Worm (Caenorhabditis elegans) whole organism, L1 larva: ENCODE results near the gene wht-6.

ENCODE experiments used
- C04F5.9 ChIP-seq: sonication (generic microtip); optimal IDR thresholded peaks from 2 replicates; lab custom pipeline; 2016; ENCODE audit warnings: missing genetic modification characterization, missing compliant biosample characterization
- C16A3.4 ChIP-seq: fragments of 150-350 bp; optimal IDR thresholded peaks from 2 replicates; lab custom pipeline; 2014; ENCODE audit warnings: missing biosample characterization, missing genetic modification characterization
- C34B4.2 ChIP-seq: sonication (generic microtip); optimal IDR thresholded peaks from 2 replicates; lab custom pipeline; 2017; ENCODE audit warnings: mild to moderate bottlenecking, missing genetic modification characterization, missing compliant biosample characterization
- F16B12.6 ChIP-seq: fragments of 150-350 bp; optimal IDR thresholded peaks from 2 replicates; lab custom pipeline; 2014; ENCODE audit warnings: missing biosample characterization, missing genetic modification characterization
- Y116A8C.19 ChIP-seq: sonication (generic microtip); optimal IDR thresholded peaks from 2 replicates; lab custom pipeline; 2016; ENCODE audit warnings: missing compliant biosample characterization, missing genetic modification characterization, borderline replicate concordance
- ceh-63 ChIP-seq: fragments of 200-800 bp; sonication (Bioruptor generic); optimal IDR thresholded peaks from 2 replicates; lab custom pipeline; 2018; ENCODE audit warnings: mild to moderate bottlenecking, missing genetic modification characterization, missing compliant biosample characterization
- ceh-82 ChIP-seq, 3 experiments: fragments of 150-350 bp in 1 of 3; sonication (generic microtip) in 2 of 3; optimal IDR thresholded peaks; 2 replicates each; lab custom pipeline; 2014 to 2017; ENCODE audit warnings: missing biosample characterization in 3 of 3, missing genetic modification characterization in 3 of 3
- ceh-88 ChIP-seq: fragments of 200-800 bp; sonication (Bioruptor generic); IDR thresholded peaks from 2 replicates; pipeline ENCODE4 v1.3.6; 2022; ENCODE audit warnings: missing genetic modification characterization, missing compliant biosample characterization
- dpl-1 ChIP-seq, 3 experiments: fragments of 150-350 bp in 2 of 3; sonication (generic microtip) in 1 of 3; optimal IDR thresholded peaks; 2 replicates each; lab custom pipeline; 2014 to 2017; ENCODE audit warnings: missing biosample characterization in 3 of 3, missing genetic modification characterization in 3 of 3, missing genetic modification reagents in 3 of 3
- dsc-1 ChIP-seq: sonication (generic microtip); optimal IDR thresholded peaks from 2 replicates; lab custom pipeline; 2016; ENCODE audit warnings: mild to moderate bottlenecking, missing genetic modification characterization, missing compliant biosample characterization
- efl-1 ChIP-seq, 4 experiments: fragments of 150-350 bp; optimal IDR thresholded peaks in 3 of 4; peaks in 1 of 4; 1 replicate in 1 of 4; 2 replicates in 3 of 4; lab custom pipeline; 2014; ENCODE audit warnings: missing biosample characterization in 2 of 4, missing genetic modification characterization in 2 of 4, missing genetic modification reagents in 2 of 4
- efl-3 ChIP-seq: fragments of 200-800 bp; sonication (Bioruptor generic); optimal IDR thresholded peaks from 2 replicates; lab custom pipeline; 2018; ENCODE audit warnings: mild to moderate bottlenecking, missing genetic modification characterization, missing compliant biosample characterization
- egl-13 ChIP-seq: sonication (generic microtip); optimal IDR thresholded peaks from 2 replicates; lab custom pipeline; 2016; ENCODE audit warnings: missing genotype, missing genetic modification reagents, missing genetic modification characterization, missing compliant biosample characterization
- fkh-10 ChIP-seq: sonication (generic microtip); optimal IDR thresholded peaks from 2 replicates; lab custom pipeline; 2017; ENCODE audit warnings: missing biosample characterization, missing genetic modification reagents, missing genetic modification characterization
- fkh-8 ChIP-seq: sonication (generic microtip); optimal IDR thresholded peaks from 2 replicates; lab custom pipeline; 2016; ENCODE audit warnings: mild to moderate bottlenecking, missing genetic modification characterization, missing compliant biosample characterization
- fos-1 ChIP-seq: fragments of 150-350 bp; optimal IDR thresholded peaks from 2 replicates; lab custom pipeline; 2014; ENCODE audit warnings: missing biosample characterization, missing genetic modification characterization
- grh-1 ChIP-seq: fragments of 200-800 bp; sonication (Bioruptor generic); IDR thresholded peaks from 2 replicates; pipeline ENCODE4 v1.3.6; 2022; ENCODE audit warnings: missing genetic modification reagents, missing genetic modification characterization, missing compliant biosample characterization
- hlh-17 ChIP-seq: fragments of 200-800 bp; sonication (Bioruptor generic); optimal IDR thresholded peaks from 2 replicates; lab custom pipeline; 2018; ENCODE audit warnings: missing genetic modification characterization, mild to moderate bottlenecking, missing compliant biosample characterization, moderate library complexity, borderline replicate concordance
- hlh-4 ChIP-seq: sonication (generic microtip); optimal IDR thresholded peaks from 2 replicates; lab custom pipeline; 2016; ENCODE audit warnings: mild to moderate bottlenecking, missing genetic modification characterization, missing compliant biosample characterization
- isw-1 ChIP-seq: fragments of 200-800 bp; sonication (Bioruptor generic); IDR thresholded peaks from 2 replicates; pipeline ENCODE4 v1.3.6; 2022; ENCODE audit warnings: missing genetic modification characterization, missing compliant biosample characterization
- lin-14 ChIP-seq: fragments of 200-800 bp; sonication (Bioruptor generic); optimal IDR thresholded peaks from 2 replicates; lab custom pipeline; 2018; ENCODE audit warnings: mild to moderate bottlenecking, missing genetic modification characterization, moderate library complexity, missing compliant biosample characterization
- lin-15B ChIP-seq: fragments of 150-350 bp; sonication (generic microtip); optimal IDR thresholded peaks from 3 replicates; lab custom pipeline; 2014; ENCODE audit warnings: missing biosample characterization, missing genetic modification characterization
- lir-3 ChIP-seq: sonication (generic microtip); optimal IDR thresholded peaks from 2 replicates; lab custom pipeline; 2016; ENCODE audit warnings: mild to moderate bottlenecking, missing genetic modification characterization, moderate library complexity, missing compliant biosample characterization; ENCODE audit not compliant: poor library complexity
- mab-9 ChIP-seq: fragments of 200-800 bp; sonication (Bioruptor generic); IDR thresholded peaks from 2 replicates; pipeline ENCODE4 v1.3.6; 2022; ENCODE audit warnings: missing genetic modification reagents, missing genetic modification characterization, missing compliant biosample characterization
- mdl-1 ChIP-seq, 2 experiments: fragments of 150-350 bp; optimal IDR thresholded peaks; 2 replicates each; lab custom pipeline; 2014 to 2017; ENCODE audit warnings: missing biosample characterization in 2 of 2, missing genetic modification characterization in 2 of 2, inconsistent platforms in 1 of 2
- mef-2 ChIP-seq: fragments of 150-350 bp; optimal IDR thresholded peaks from 2 replicates; lab custom pipeline; 2014; ENCODE audit warnings: missing biosample characterization, missing genetic modification characterization
- mep-1 ChIP-seq: fragments of 150-350 bp; optimal IDR thresholded peaks from 2 replicates; lab custom pipeline; 2014; ENCODE audit warnings: missing biosample characterization, missing genetic modification characterization
- nhr-11 ChIP-seq: fragments of 150-350 bp; optimal IDR thresholded peaks from 2 replicates; lab custom pipeline; 2014; ENCODE audit warnings: missing biosample characterization, missing genetic modification characterization
- nhr-19 ChIP-seq: fragments of 200-800 bp; sonication (Bioruptor generic); conservative IDR thresholded peaks from 2 replicates; pipeline ENCODE4 v1.3.6; 2022; ENCODE audit warnings: missing genetic modification characterization, missing compliant biosample characterization
- nhr-237 ChIP-seq: fragments of 150-350 bp; optimal IDR thresholded peaks from 2 replicates; lab custom pipeline; 2014; ENCODE audit warnings: missing biosample characterization, missing genetic modification characterization
- nhr-28 ChIP-seq: fragments of 150-350 bp; optimal IDR thresholded peaks from 2 replicates; lab custom pipeline; 2014; ENCODE audit warnings: missing biosample characterization, missing genetic modification characterization
- nhr-47 ChIP-seq: sonication (generic microtip); optimal IDR thresholded peaks from 2 replicates; lab custom pipeline; 2016; ENCODE audit warnings: mild to moderate bottlenecking, missing genetic modification characterization, moderate library complexity, missing compliant biosample characterization
- nhr-76 ChIP-seq: sonication (generic microtip); optimal IDR thresholded peaks from 2 replicates; lab custom pipeline; 2017; ENCODE audit warnings: missing biosample characterization, missing genetic modification characterization
- nhr-77 ChIP-seq: fragments of 150-350 bp; optimal IDR thresholded peaks from 2 replicates; lab custom pipeline; 2014; ENCODE audit warnings: missing biosample characterization, missing genetic modification characterization
- nhr-84 ChIP-seq: sonication (generic microtip); optimal IDR thresholded peaks from 2 replicates; lab custom pipeline; 2017; ENCODE audit warnings: missing biosample characterization, missing genetic modification characterization
- nhr-85 ChIP-seq: sonication (generic microtip); peaks from one replicate; lab custom pipeline; 2016; ENCODE audit warnings: missing genetic modification characterization, inconsistent platforms, missing compliant biosample characterization
- nhr-90 ChIP-seq: sonication (generic microtip); optimal IDR thresholded peaks from 2 replicates; lab custom pipeline; 2016; ENCODE audit warnings: mild to moderate bottlenecking, missing genetic modification characterization, missing compliant biosample characterization; ENCODE audit not compliant: poor library complexity
- pqm-1 ChIP-seq: sonication (generic microtip); optimal IDR thresholded peaks from 3 replicates; lab custom pipeline; 2017; ENCODE audit warnings: missing biosample characterization, missing genetic modification characterization
- rnt-1 ChIP-seq: sonication (generic microtip); optimal IDR thresholded peaks from 2 replicates; lab custom pipeline; 2016; ENCODE audit warnings: mild to moderate bottlenecking, missing genetic modification characterization, moderate library complexity, missing compliant biosample characterization
- skn-1 ChIP-seq: fragments of 150-350 bp; optimal IDR thresholded peaks from 2 replicates; lab custom pipeline; 2014; ENCODE audit warnings: missing biosample characterization, missing genetic modification characterization
- snpc-4 ChIP-seq: fragments of 150-350 bp; optimal IDR thresholded peaks from 2 replicates; lab custom pipeline; 2014; ENCODE audit warnings: missing biosample characterization, missing genetic modification characterization
- sptf-1 ChIP-seq: fragments of 150-350 bp; optimal IDR thresholded peaks from 2 replicates; lab custom pipeline; 2014; ENCODE audit warnings: missing biosample characterization, missing genetic modification characterization
- sup-37 ChIP-seq: fragments of 200-800 bp; sonication (Bioruptor generic); optimal IDR thresholded peaks from 2 replicates; lab custom pipeline; 2018; ENCODE audit warnings: mild to moderate bottlenecking, missing genetic modification characterization, missing compliant biosample characterization
- tbx-2 ChIP-seq: sonication (generic microtip); optimal IDR thresholded peaks from 2 replicates; lab custom pipeline; 2016; ENCODE audit warnings: missing genetic modification characterization, missing compliant biosample characterization
- tlp-1 ChIP-seq: fragments of 150-350 bp; optimal IDR thresholded peaks from 2 replicates; lab custom pipeline; 2014; ENCODE audit warnings: missing biosample characterization, missing genetic modification characterization
- unc-130 ChIP-seq: fragments of 150-350 bp; optimal IDR thresholded peaks from 2 replicates; lab custom pipeline; 2017; ENCODE audit warnings: missing biosample characterization, missing genetic modification characterization, inconsistent platforms
- unc-30 ChIP-seq: sonication (generic microtip); optimal IDR thresholded peaks from 2 replicates; lab custom pipeline; 2017; ENCODE audit warnings: missing biosample characterization, missing genetic modification characterization
- unc-62 ChIP-seq: fragments of 150-350 bp; optimal IDR thresholded peaks from 2 replicates; lab custom pipeline; 2014; ENCODE audit warnings: missing biosample characterization, missing genetic modification reagents, missing genetic modification characterization
- unc-86 ChIP-seq: sonication (generic microtip); optimal IDR thresholded peaks from 2 replicates; lab custom pipeline; 2016; ENCODE audit warnings: missing genetic modification characterization, missing compliant biosample characterization
- unc-98 ChIP-seq: fragments of 200-800 bp; sonication (Bioruptor generic); IDR thresholded peaks from 2 replicates; pipeline ENCODE4 v1.3.6; 2022; ENCODE audit warnings: missing genetic modification characterization, missing compliant biosample characterization
- vab-15 ChIP-seq: sonication (generic microtip); optimal IDR thresholded peaks from 2 replicates; lab custom pipeline; 2017; ENCODE audit warnings: missing genotype, mild to moderate bottlenecking, missing genetic modification characterization, missing compliant biosample characterization
- zag-1 ChIP-seq: fragments of 150-350 bp; optimal IDR thresholded peaks from 2 replicates; lab custom pipeline; 2014; ENCODE audit warnings: missing biosample characterization, missing genetic modification characterization
- zip-4 ChIP-seq: fragments of 200-800 bp; sonication (Bioruptor generic); optimal IDR thresholded peaks from 2 replicates; lab custom pipeline; 2018; ENCODE audit warnings: mild to moderate bottlenecking, missing genetic modification characterization, moderate library complexity, missing compliant biosample characterization

The wht-6 gene

ce11 chrIII:6431766-6432228 lies 39.8 kb upstream of the wht-6 start, which contains the start of the genes mrps-17 and txdc-9 (continued):
- TF ChIP-seq nhr-47 (tag; lab: Kevin White, UChicago), result peak; percentile 78
- TF ChIP-seq hlh-4 (tag; lab: Kevin White, UChicago), result no peak
- peak; percentile 44 for TF ChIP-seq fkh-8
- peak; percentile 84 for TF ChIP-seq lin-14 (GFP tag; lab: Kevin White, UChicago)
- peak; percentile 97 for TF ChIP-seq mep-1 (tag; lab: Kevin White, UChicago)
- no peak for TF ChIP-seq mef-2
- no peak for TF ChIP-seq C34B4.2 (tag; lab: Kevin White, UChicago)
- TF ChIP-seq nhr-76 (tag; lab: Kevin White, UChicago), result no peak
- no peak for TF ChIP-seq tlp-1 (tag; lab: Kevin White, UChicago)
- no peak for TF ChIP-seq mab-9 (GFP tag; lab: Robert Waterston, UW)
- TF ChIP-seq C04F5.9, result peak; percentile 40
- no peak for TF ChIP-seq nhr-28 (tag; lab: Kevin White, UChicago)
- TF ChIP-seq nhr-237, result peak; percentile 20
- TF ChIP-seq zip-4 (GFP tag; lab: Kevin White, UChicago), result no peak
- TF ChIP-seq skn-1 (tag; lab: Kevin White, UChicago), result peak; percentile 73
- TF ChIP-seq nhr-19, result peak; percentile 75
- peak; percentile 70 for TF ChIP-seq tbx-2 (tag; lab: Kevin White, UChicago)
- no peak for TF ChIP-seq Y116A8C.19 (tag; lab: Kevin White, UChicago)
- TF ChIP-seq sup-37 (GFP tag; lab: Kevin White, UChicago), result no peak
- TF ChIP-seq ceh-88, result no peak; the same call in 1 of the 2 replicates
- TF ChIP-seq zag-1, result no peak
- no peak for TF ChIP-seq unc-98 (GFP tag; lab: Robert Waterston, UW)
- peak; percentile 30 for TF ChIP-seq nhr-77 (tag; lab: Kevin White, UChicago)
- no peak for TF ChIP-seq nhr-84 (tag; lab: Kevin White, UChicago)
- peak; percentile 98 for TF ChIP-seq F16B12.6 (tag; lab: Kevin White, UChicago)
- TF ChIP-seq nhr-85 (tag; lab: Kevin White, UChicago), result peak; percentile 52
- TF ChIP-seq unc-130 (tag; lab: Kevin White, UChicago), result peak; percentile 97
- TF ChIP-seq unc-62, result no peak
- peak; percentile 78 for TF ChIP-seq rnt-1 (tag; lab: Kevin White, UChicago)
- no peak for TF ChIP-seq efl-3 (GFP tag; lab: Kevin White, UChicago)
- TF ChIP-seq egl-13 (tag; lab: Kevin White, UChicago), result peak; percentile 64
- no peak for TF ChIP-seq dsc-1 (tag; lab: Kevin White, UChicago)
- peak; percentile 61 for TF ChIP-seq nhr-90
- no peak for TF ChIP-seq hlh-17 (GFP tag; lab: Kevin White, UChicago)
- peak; percentile 54 for TF ChIP-seq isw-1 (GFP tag; lab: Robert Waterston, UW)
- TF ChIP-seq mdl-1 (tag; optimal IDR thresholded peaks at IDR 0.05; lab: Kevin White, UChicago), result no peak
- TF ChIP-seq unc-30 (tag; lab: Kevin White, UChicago), result no peak
- TF ChIP-seq vab-15 (tag; lab: Kevin White, UChicago), result peak; percentile 86
- TF ChIP-seq pqm-1 (tag; lab: Kevin White, UChicago), result no peak
- no peak for TF ChIP-seq grh-1
- peak; percentile 70 to 84 (median 78) for TF ChIP-seq dpl-1 (GFP tag; optimal IDR thresholded peaks at IDR 0.05; lab: Kevin White, UChicago)
- peak; percentile 78 for TF ChIP-seq unc-86 (tag; lab: Kevin White, UChicago)
- peak; percentile 61 for TF ChIP-seq lir-3 (tag; lab: Kevin White, UChicago)
- TF ChIP-seq nhr-11 (tag; lab: Kevin White, UChicago), result no peak
- no peak for TF ChIP-seq snpc-4 (tag; lab: Kevin White, UChicago)
- TF ChIP-seq ceh-82 (tag; optimal IDR thresholded peaks at IDR 0.05; lab: Kevin White, UChicago), result peak; percentile 45 to 85 (median 60)
- TF ChIP-seq C16A3.4 (tag; lab: Kevin White, UChicago), result peak; percentile 93
- TF ChIP-seq efl-1 (optimal IDR thresholded peaks at IDR 0.05; lab: Kevin White, UChicago), result peak; percentile 80 to 81
- peak; percentile 80 to 96 for TF ChIP-seq efl-1 (GFP tag; optimal IDR thresholded peaks at IDR 0.05 in 1 of 2; lab: Kevin White, UChicago)
- TF ChIP-seq lin-15B, result peak; percentile 82
- no peak for TF ChIP-seq fos-1 (tag; lab: Kevin White, UChicago)
- TF ChIP-seq ceh-63 (GFP tag; lab: Kevin White, UChicago), result no peak
- peak; percentile 62 for TF ChIP-seq fkh-10 (GFP tag; lab: Kevin White, UChicago)
- no peak for TF ChIP-seq sptf-1
